Fruit fly (Drosophila melanogaster): ENCODE results near the gene kdn.

The kdn gene

dm6 chrX:6305317-6305716 is 45.1 kb upstream of the kdn start (continued):
- TF ChIP-seq CG10669 (GFP tag; optimal IDR thresholded peaks at IDR 0.05), result no peak
- no peak for TF ChIP-seq dac (GFP tag; optimal IDR thresholded peaks at IDR 0.05)
- peak; percentile 65 for TF ChIP-seq esn (GFP tag; optimal IDR thresholded peaks at IDR 0.05)
- peak; percentile 25 for TF ChIP-seq CG6792 (GFP tag; optimal IDR thresholded peaks at IDR 0.05)
- TF ChIP-seq CG11902 (GFP tag; optimal IDR thresholded peaks at IDR 0.05), result peak; percentile 3
- TF ChIP-seq CG34406 (GFP tag; optimal IDR thresholded peaks at IDR 0.05), result peak; percentile 13

dm6 chrX:6308852-6309251 is 41.6 kb upstream of the kdn start, which contains the start of gene CG15894:
Gene CG15894 (plus strand): TSS chrX:6309212.
- TF ChIP-seq Sox102F (GFP tag; optimal IDR thresholded peaks at IDR 0.05), result peak; percentile 15
- peak; percentile 15 for TF ChIP-seq pdm3 (GFP tag; optimal IDR thresholded peaks at IDR 0.05)
- no peak for TF ChIP-seq dac (GFP tag; optimal IDR thresholded peaks at IDR 0.05)
- no peak for TF ChIP-seq OdsH (GFP tag; optimal IDR thresholded peaks at IDR 0.05)
- TF ChIP-seq svp (GFP tag), result peak; percentile 39
- no peak for TF ChIP-seq CG4318 (GFP tag; optimal IDR thresholded peaks at IDR 0.05)
- TF ChIP-seq CG6808 (GFP tag; optimal IDR thresholded peaks at IDR 0.05), result no peak
- TF ChIP-seq CG11294 (GFP tag; IDR thresholded peaks at IDR 0.05), result no peak
- TF ChIP-seq Hr4 (GFP tag; optimal IDR thresholded peaks at IDR 0.05), result peak; percentile 0
- peak; percentile 36; the same call in 1 of the 3 replicates for TF ChIP-seq eg (GFP tag; IDR thresholded peaks at IDR 0.05)
- TF ChIP-seq Hr39 (GFP tag; optimal IDR thresholded peaks at IDR 0.05), result peak; percentile 3
- TF ChIP-seq CG32006 (GFP tag; optimal IDR thresholded peaks at IDR 0.05), result peak; percentile 32
- peak; percentile 22 for TF ChIP-seq CG3919 (GFP tag; optimal IDR thresholded peaks at IDR 0.05)
- peak; percentile 73 for TF ChIP-seq Eip78C (GFP tag)
- peak; percentile 28 for TF ChIP-seq Met (GFP tag; optimal IDR thresholded peaks at IDR 0.05)
- TF ChIP-seq CG6163 (GFP tag; IDR thresholded peaks at IDR 0.05), result 0 out of 3 replicates have a peak, but pooled peaks have one; percentile 44
- TF ChIP-seq esn (GFP tag; optimal IDR thresholded peaks at IDR 0.05), result peak; percentile 21
- no peak for TF ChIP-seq dsx (GFP tag; optimal IDR thresholded peaks at IDR 0.05; ENCODE audit: poor library complexity, severe bottlenecking)

- TF ChIP-seq ss (GFP tag; optimal IDR thresholded peaks at IDR 0.05) (no peak), Hr4 (GFP tag; optimal IDR thresholded peaks at IDR 0.05) (peak; percentile 24), CG6163 (GFP tag; IDR thresholded peaks at IDR 0.05) (0 out of 3 replicates have a peak, but pooled peaks have one; percentile 39), Gug (GFP tag; IDR thresholded peaks at IDR 0.05) (0 out of 2 replicates have a peak, but pooled peaks have one; percentile 16), eg (GFP tag; IDR thresholded peaks at IDR 0.05) (0 out of 3 replicates have a peak, but pooled peaks have one; percentile 49), CG6276 (GFP tag; optimal IDR thresholded peaks at IDR 0.05) (peak; percentile 11), vri (GFP tag; optimal IDR thresholded peaks at IDR 0.05) (no peak), fd85E (GFP tag; optimal IDR thresholded peaks at IDR 0.05) (no peak), Sox15 (GFP tag; optimal IDR thresholded peaks at IDR 0.05) (no peak), dsx (GFP tag; optimal IDR thresholded peaks at IDR 0.05; ENCODE audit: poor library complexity, severe bottlenecking) (no peak), CG8119 (GFP tag; IDR thresholded peaks at IDR 0.05) (0 out of 3 replicates have a peak, but pooled peaks have one; percentile 32), CG8632 (GFP tag; optimal IDR thresholded peaks at IDR 0.05) (no peak), Hr39 (GFP tag; optimal IDR thresholded peaks at IDR 0.05) (no peak), CG15336 (GFP tag; IDR thresholded peaks at IDR 0.05) (peak; percentile 25; the same call in 1 of the 2 replicates), CG11902 (GFP tag; optimal IDR thresholded peaks at IDR 0.05) (no peak), CG34406 (GFP tag; optimal IDR thresholded peaks at IDR 0.05) (no peak), Eip93F (GFP tag; optimal IDR thresholded peaks at IDR 0.05) (no peak), CG6854 (GFP tag; optimal IDR thresholded peaks at IDR 0.05) (no peak), Sox102F (GFP tag; optimal IDR thresholded peaks at IDR 0.05) (no peak), CG8319 (GFP tag; optimal IDR thresholded peaks at IDR 0.05) (no peak), OdsH (GFP tag; optimal IDR thresholded peaks at IDR 0.05) (peak; percentile 9), topi (GFP tag; optimal IDR thresholded peaks at IDR 0.05) (no peak), Eip78C (GFP tag) (peak; percentile 45), CG4318 (GFP tag; optimal IDR thresholded peaks at IDR 0.05) (no peak), dac (GFP tag; optimal IDR thresholded peaks at IDR 0.05) (no peak), Ets21C (GFP tag; optimal IDR thresholded peaks at IDR 0.05) (no peak), Smox (GFP tag; optimal IDR thresholded peaks at IDR 0.05) (no peak), Blimp-1 (GFP tag; optimal IDR thresholded peaks at IDR 0.05) (no peak), CG32006 (GFP tag; optimal IDR thresholded peaks at IDR 0.05) (peak; percentile 31), fd59A (GFP tag; optimal IDR thresholded peaks at IDR 0.05) (no peak)
Measured at dm6 chrX:6310408-6310807, 40.0 kb upstream of the kdn start.

Data from whole organism, prepupa.